Worm (Caenorhabditis elegans) whole organism, young adult: Measurements from ENCODE around the gene col-170.

Experiments used
- B0035.1 ChIP-seq: sonication (generic microtip); optimal IDR thresholded peaks from 2 replicates; lab custom pipeline; 2016; ENCODE audit warnings: missing genetic modification characterization, mild to moderate bottlenecking, missing compliant biosample characterization, missing genotype, missing genetic modification reagents
- F37B4.10 ChIP-seq: fragments of 200-800 bp; sonication (Bioruptor generic); IDR thresholded peaks from 2 replicates; pipeline ENCODE4 v1.3.6; 2022; ENCODE audit warnings: missing genetic modification characterization, missing compliant biosample characterization
- F39B2.1 ChIP-seq: fragments of 200-800 bp; sonication (Bioruptor generic); IDR thresholded peaks from 2 replicates; pipeline ENCODE4 v1.3.6; 2022; ENCODE audit warnings: missing genetic modification reagents, missing genetic modification characterization, missing compliant biosample characterization
- F52B5.7 ChIP-seq: sonication (generic microtip); optimal IDR thresholded peaks from 2 replicates; lab custom pipeline; 2016; ENCODE audit warnings: mild to moderate bottlenecking, missing genetic modification characterization, missing compliant biosample characterization
- F57C9.4 ChIP-seq: sonication (generic microtip); optimal IDR thresholded peaks from 2 replicates; lab custom pipeline; 2017; ENCODE audit warnings: mild to moderate bottlenecking, missing genetic modification characterization, missing compliant biosample characterization
- aptf-2 ChIP-seq: fragments of 200-800 bp; sonication (Bioruptor generic); conservative IDR thresholded peaks from 2 replicates; pipeline ENCODE4 v1.3.6; 2022; ENCODE audit warnings: missing genetic modification reagents, missing genetic modification characterization, missing compliant biosample characterization
- aptf-3 ChIP-seq: fragments of 200-800 bp; sonication (Bioruptor generic); IDR thresholded peaks from 2 replicates; pipeline ENCODE4 v1.3.6; 2022; ENCODE audit warnings: missing genetic modification characterization, missing compliant biosample characterization
- atf-7 ChIP-seq: sonication (generic microtip); optimal IDR thresholded peaks from 2 replicates; lab custom pipeline; 2017; ENCODE audit warnings: mild to moderate bottlenecking, missing genetic modification characterization, missing compliant biosample characterization
- attf-5 ChIP-seq: fragments of 200-800 bp; sonication (Bioruptor generic); optimal IDR thresholded peaks from 2 replicates; lab custom pipeline; 2018; ENCODE audit warnings: mild to moderate bottlenecking, missing genetic modification characterization, missing compliant biosample characterization
- bed-1 ChIP-seq: fragments of 200-800 bp; sonication (Bioruptor generic); IDR thresholded peaks from 2 replicates; pipeline ENCODE4 v1.3.6; 2022; ENCODE audit warnings: missing genetic modification reagents, missing genetic modification characterization, missing compliant biosample characterization
- chd-7 ChIP-seq: sonication (generic microtip); optimal IDR thresholded peaks from 2 replicates; lab custom pipeline; 2016; ENCODE audit warnings: mild to moderate bottlenecking, missing genetic modification characterization, moderate library complexity, missing compliant biosample characterization
- die-1 ChIP-seq: sonication (generic microtip); optimal IDR thresholded peaks from 2 replicates; lab custom pipeline; 2016; ENCODE audit warnings: missing genotype, mild to moderate bottlenecking, missing genetic modification characterization, missing compliant biosample characterization
- dox-1 ChIP-seq: fragments of 200-800 bp; sonication (Bioruptor generic); IDR thresholded peaks from 2 replicates; pipeline ENCODE4 v1.3.6; 2022; ENCODE audit warnings: missing genetic modification reagents, missing genetic modification characterization, missing compliant biosample characterization
- dpl-1 ChIP-seq: fragments of 150-350 bp; optimal IDR thresholded peaks from 2 replicates; lab custom pipeline; 2014; ENCODE audit warnings: missing biosample characterization, missing genetic modification reagents, missing genetic modification characterization
- egrh-3 ChIP-seq: fragments of 200-800 bp; sonication (Bioruptor generic); IDR thresholded peaks from 2 replicates; pipeline ENCODE4 v1.3.6; 2022; ENCODE audit warnings: missing genetic modification reagents, missing genetic modification characterization, missing compliant biosample characterization
- ets-4 ChIP-seq: fragments of 200-800 bp; sonication (Bioruptor generic); optimal IDR thresholded peaks from 2 replicates; lab custom pipeline; 2018; ENCODE audit warnings: mild to moderate bottlenecking, missing genetic modification characterization, missing compliant biosample characterization
- fkh-3 ChIP-seq: sonication (generic microtip); optimal IDR thresholded peaks from 2 replicates; lab custom pipeline; 2016; ENCODE audit warnings: mild to moderate bottlenecking, missing genetic modification characterization, missing compliant biosample characterization
- hlh-26 ChIP-seq: fragments of 200-800 bp; sonication (Bioruptor generic); conservative IDR thresholded peaks from 2 replicates; pipeline ENCODE4 v1.3.6; 2022; ENCODE audit warnings: missing genetic modification reagents, missing genetic modification characterization, missing compliant biosample characterization
- hmg-1.2 ChIP-seq: fragments of 200-800 bp; sonication (Bioruptor generic); IDR thresholded peaks from 2 replicates; pipeline ENCODE4 v1.3.6; 2022; ENCODE audit warnings: missing genetic modification reagents, missing genetic modification characterization, missing compliant biosample characterization
- hsf-1 ChIP-seq: fragments of 200-800 bp; sonication (Bioruptor generic); IDR thresholded peaks from 2 replicates; pipeline ENCODE4 v1.3.6; 2022; ENCODE audit warnings: missing genetic modification reagents, missing genetic modification characterization, missing compliant biosample characterization
- lin-26 ChIP-seq: fragments of 200-800 bp; sonication (Bioruptor generic); IDR thresholded peaks from 2 replicates; pipeline ENCODE4 v1.3.6; 2022; ENCODE audit warnings: missing genetic modification reagents, missing genetic modification characterization, missing compliant biosample characterization
- lin-40 ChIP-seq: sonication (generic microtip); optimal IDR thresholded peaks from 2 replicates; lab custom pipeline; 2016; ENCODE audit warnings: missing genetic modification characterization, mild to moderate bottlenecking, missing compliant biosample characterization, missing genotype, missing genetic modification reagents
- madf-10 ChIP-seq: sonication (generic microtip); optimal IDR thresholded peaks from 2 replicates; lab custom pipeline; 2016; ENCODE audit warnings: mild to moderate bottlenecking, missing genetic modification characterization, missing compliant biosample characterization
- madf-3 ChIP-seq: fragments of 200-800 bp; sonication (Bioruptor generic); IDR thresholded peaks from 2 replicates; pipeline ENCODE4 v1.3.6; 2022; ENCODE audit warnings: missing genetic modification reagents, missing genetic modification characterization, missing compliant biosample characterization
- nfyb-1 ChIP-seq: fragments of 200-800 bp; sonication (Bioruptor generic); IDR thresholded peaks from 2 replicates; pipeline ENCODE4 v1.3.6; 2022; ENCODE audit warnings: missing genetic modification reagents, missing genetic modification characterization, missing compliant biosample characterization
- nhr-80 ChIP-seq: sonication (generic microtip); optimal IDR thresholded peaks from 2 replicates; lab custom pipeline; 2016; ENCODE audit warnings: missing genetic modification characterization, missing compliant biosample characterization
- rcor-1 ChIP-seq: fragments of 200-800 bp; sonication (Bioruptor generic); IDR thresholded peaks from 2 replicates; pipeline ENCODE4 v1.3.6; 2022; ENCODE audit warnings: missing genetic modification reagents, missing genetic modification characterization, missing compliant biosample characterization
- rpc-1 ChIP-seq, 2 experiments: fragments of 150-350 bp in 1 of 2; sonication (generic microtip) in 1 of 2; optimal IDR thresholded peaks; 2 replicates each; lab custom pipeline; 2014 to 2018; ENCODE audit warnings: missing biosample characterization in 1 of 2, missing genetic modification characterization in 1 of 2, missing genetic modification reagents in 1 of 2, missing genotype in 1 of 2
- snpc-4 ChIP-seq, 5 experiments: fragments of 150-350 bp in 1 of 5; sonication (generic microtip) in 4 of 5; optimal IDR thresholded peaks; 2 replicates each; lab custom pipeline; 2014 to 2018; ENCODE audit warnings: missing genetic modification characterization in 5 of 5, missing biosample characterization in 3 of 5, antibody characterized with exemption in 2 of 5, mild to moderate bottlenecking in 2 of 5, missing compliant biosample characterization in 2 of 5, missing genotype in 2 of 5, moderate library complexity in 2 of 5, missing genetic modification reagents in 1 of 5
- zim-3 ChIP-seq: sonication (generic microtip); optimal IDR thresholded peaks from 2 replicates; lab custom pipeline; 2017; ENCODE audit warnings: mild to moderate bottlenecking, missing genetic modification characterization, moderate library complexity, missing compliant biosample characterization
- ztf-18 ChIP-seq: sonication (generic microtip); optimal IDR thresholded peaks from 2 replicates; lab custom pipeline; 2016; ENCODE audit warnings: missing genotype, mild to moderate bottlenecking, missing genetic modification characterization, missing compliant biosample characterization
- ztf-25 ChIP-seq: fragments of 200-800 bp; sonication (Bioruptor generic); IDR thresholded peaks from 2 replicates; pipeline ENCODE4 v1.3.6; 2022; ENCODE audit warnings: missing genetic modification reagents, missing genetic modification characterization, missing compliant biosample characterization

Gene col-170

DNA sequence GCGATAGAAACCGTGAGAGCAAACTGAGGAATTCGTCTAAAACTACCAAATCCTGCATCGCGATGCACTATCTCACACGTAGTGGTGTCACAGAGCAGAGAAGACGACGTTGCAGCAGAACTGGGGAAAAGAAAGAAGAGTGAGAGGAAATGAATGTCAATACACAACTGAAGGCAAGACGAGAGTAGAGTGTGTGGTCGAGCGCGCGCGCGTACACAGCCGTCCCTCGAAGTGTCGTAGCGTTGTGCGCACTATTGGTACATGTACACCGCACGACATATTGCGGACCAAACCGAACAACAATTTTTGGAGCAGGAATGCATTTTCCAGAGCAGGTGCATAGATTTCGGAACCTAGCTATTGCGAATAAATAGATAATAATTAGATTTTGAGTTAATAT is 46.9 kb downstream of the col-170 start (continued):
- no peak for TF ChIP-seq B0035.1 (tag; lab: Kevin White, UChicago)
- no peak for TF ChIP-seq lin-40 (tag; lab: Kevin White, UChicago)
- no peak for TF ChIP-seq rpc-1 (optimal IDR thresholded peaks at IDR 0.05; lab: Kevin White, UChicago)
- TF ChIP-seq rpc-1 (tag; optimal IDR thresholded peaks at IDR 0.05; lab: Kevin White, UChicago): no peak
- TF ChIP-seq nhr-80: peak; percentile 59
- TF ChIP-seq madf-10 (tag; lab: Kevin White, UChicago): peak; percentile 34
- TF ChIP-seq dpl-1 (GFP tag; lab: Kevin White, UChicago): no peak
- TF ChIP-seq snpc-4 (GFP tag; optimal IDR thresholded peaks at IDR 0.05; lab: Kevin White, UChicago): no peak
- TF ChIP-seq snpc-4 (tag; optimal IDR thresholded peaks at IDR 0.05; lab: Kevin White, UChicago): peak in 1 of 4 experiments; percentile 42
- TF ChIP-seq hlh-26 (GFP tag; lab: Robert Waterston, UW): no peak
- TF ChIP-seq F57C9.4 (tag; lab: Kevin White, UChicago): no peak
- TF ChIP-seq F52B5.7 (tag; lab: Kevin White, UChicago): no peak
- no peak for TF ChIP-seq fkh-3 (tag; lab: Kevin White, UChicago)
- TF ChIP-seq dox-1 (GFP tag; lab: Robert Waterston, UW): peak; percentile 56
- no peak for TF ChIP-seq atf-7 (tag; lab: Kevin White, UChicago)
- TF ChIP-seq F39B2.1 (GFP tag; lab: Robert Waterston, UW): no peak
- peak; percentile 23 for TF ChIP-seq chd-7 (tag; lab: Kevin White, UChicago)
- no peak for TF ChIP-seq ztf-25 (GFP tag; lab: Robert Waterston, UW)
- TF ChIP-seq nfyb-1: peak; percentile 47; the same call in 1 of the 2 replicates
- no peak for TF ChIP-seq bed-1 (GFP tag; lab: Robert Waterston, UW)
- peak; percentile 5 for TF ChIP-seq ztf-18 (tag; lab: Kevin White, UChicago)
- peak; percentile 39 for TF ChIP-seq ets-4 (GFP tag; lab: Kevin White, UChicago)
- peak; percentile 38; the same call in 1 of the 2 replicates for TF ChIP-seq hmg-1.2 (GFP tag; lab: Robert Waterston, UW)
- TF ChIP-seq die-1 (tag; lab: Kevin White, UChicago): peak; percentile 28
- TF ChIP-seq hsf-1 (GFP tag; lab: Robert Waterston, UW): no peak
- peak; percentile 64 for TF ChIP-seq lin-26
- TF ChIP-seq aptf-3 (GFP tag; lab: Robert Waterston, UW): no peak
- 0 out of 2 replicates have a peak, but pooled peaks have one; percentile 52 for TF ChIP-seq madf-3 (GFP tag; lab: Robert Waterston, UW)
- no peak for TF ChIP-seq F37B4.10
- no peak for TF ChIP-seq aptf-2
- TF ChIP-seq egrh-3 (GFP tag; lab: Robert Waterston, UW): peak; percentile 23; the same call in 1 of the 2 replicates
- TF ChIP-seq rcor-1 (GFP tag; lab: Robert Waterston, UW): peak; percentile 25; the same call in 1 of the 2 replicates
- peak; percentile 32 for TF ChIP-seq attf-5 (GFP tag; lab: Kevin White, UChicago)
- TF ChIP-seq zim-3 (tag; lab: Kevin White, UChicago): no peak
